Comparison of ENCODE assay signal across 1 worm cellular context in the genomic region with DNA sequence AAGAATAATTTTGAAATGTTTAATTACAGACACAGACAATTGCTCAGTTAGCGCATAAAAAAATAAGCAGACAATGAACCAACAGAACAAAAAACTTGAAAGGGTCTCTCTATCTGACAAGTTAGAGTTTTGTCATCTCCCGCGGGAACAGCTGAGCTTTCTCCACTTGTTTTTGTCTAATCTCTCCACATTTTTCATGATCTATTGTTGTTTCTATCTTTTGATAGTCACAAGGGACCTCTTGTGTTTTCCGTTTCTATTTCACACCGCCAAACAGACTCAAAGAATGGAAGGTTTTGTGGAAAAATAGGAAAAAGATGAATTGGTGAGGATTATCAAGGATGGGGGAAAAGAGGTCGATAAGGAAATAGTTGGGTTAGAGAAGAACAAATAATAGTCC.
A peak's percentile ranks its signal among the peaks of the same experiment; 100 is the strongest.
TF ChIP-seq lines count a peak whose summit lies in the region.

No protein-coding gene starts in this region.

TF ChIP-seq in whole organism, L4 larva, 104 proteins besides CTCF, POLR2A, EP300 and RAD21 (continued from another document):
- TF ChIP-seq T26A8.4 (GFP tag; IDR thresholded peaks at IDR 0.05; lab: Robert Waterston, UW) (no peak), madf-5 (GFP tag; IDR thresholded peaks at IDR 0.05; lab: Robert Waterston, UW) (no peak), spr-1 (tag; optimal IDR thresholded peaks at IDR 0.05; lab: Kevin White, UChicago) (no peak), lin-39 (tag; optimal IDR thresholded peaks at IDR 0.05; lab: Kevin White, UChicago) (peak; percentile 11), zfp-2 (tag; optimal IDR thresholded peaks at IDR 0.05; lab: Kevin White, UChicago) (no peak), F37D6.2 (tag; optimal IDR thresholded peaks at IDR 0.05; lab: Kevin White, UChicago) (no peak), mdt-29 (GFP tag; IDR thresholded peaks at IDR 0.05; lab: Robert Waterston, UW) (no peak), egl-27 (tag; optimal IDR thresholded peaks at IDR 0.05; lab: Kevin White, UChicago) (no peak), ceh-32 (tag; optimal IDR thresholded peaks at IDR 0.05; lab: Kevin White, UChicago; ENCODE audit: poor library complexity) (no peak), dpl-1 (GFP tag; optimal IDR thresholded peaks at IDR 0.05; lab: Kevin White, UChicago) (no peak), Y48G9A.11 (GFP tag; IDR thresholded peaks at IDR 0.05; lab: Robert Waterston, UW) (no peak), vab-7 (GFP tag; IDR thresholded peaks at IDR 0.05; lab: Robert Waterston, UW) (no peak), saeg-2 (GFP tag; IDR thresholded peaks at IDR 0.05; lab: Robert Waterston, UW) (no peak), ztf-7 (tag; optimal IDR thresholded peaks at IDR 0.05; lab: Kevin White, UChicago) (no peak), mep-1 (tag; optimal IDR thresholded peaks at IDR 0.05; lab: Kevin White, UChicago) (peak; percentile 27), dmd-9 (GFP tag; IDR thresholded peaks at IDR 0.05; lab: Robert Waterston, UW) (no peak), nhr-25 (tag; optimal IDR thresholded peaks at IDR 0.05; lab: Kevin White, UChicago; ENCODE audit: borderline replicate concordance, insufficient read depth) (no peak), zip-11 (GFP tag; IDR thresholded peaks at IDR 0.05; lab: Robert Waterston, UW) (no peak)
TF ChIP-seq in whole organism, L4 larva: peak in this region for 9.
